ENCODE assay signal across 4 worm cellular contexts in the genomic region with DNA sequence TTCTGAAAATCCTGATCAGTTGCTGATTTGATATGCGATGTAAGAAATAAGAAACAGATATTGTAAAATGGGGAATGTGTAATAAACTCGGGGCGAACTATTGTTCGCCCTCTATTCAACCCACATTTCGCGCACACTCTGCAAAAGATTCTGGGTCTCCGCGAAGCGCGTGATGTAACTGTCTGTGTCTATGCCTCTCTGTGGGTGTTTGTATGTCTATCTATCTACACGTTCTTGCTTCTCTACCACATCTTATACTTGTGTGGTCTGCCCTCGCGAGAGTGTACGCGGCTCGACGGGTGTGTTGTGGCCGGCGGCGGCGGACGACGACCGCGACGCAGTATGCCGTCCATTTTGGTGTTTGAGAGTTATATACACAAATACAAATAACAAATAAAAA.
TF ChIP-seq lines count a peak whose summit lies in the region.

No protein-coding gene starts in this region.

TF ChIP-seq in whole organism, L2 larva, 48 proteins besides CTCF, POLR2A, EP300 and RAD21 (continued from another document):
- TF ChIP-seq dmd-4 (tag; optimal IDR thresholded peaks at IDR 0.05; lab: Kevin White, UChicago) = no peak
- TF ChIP-seq ZK546.5 (tag; optimal IDR thresholded peaks at IDR 0.05; lab: Kevin White, UChicago) = no peak
- peak; percentile 32 for TF ChIP-seq snpc-4 (tag; optimal IDR thresholded peaks at IDR 0.05; lab: Kevin White, UChicago)
- TF ChIP-seq skn-1 (tag; optimal IDR thresholded peaks at IDR 0.05; lab: Kevin White, UChicago) = no peak
- TF ChIP-seq crh-2 (tag; optimal IDR thresholded peaks at IDR 0.05; lab: Kevin White, UChicago) = peak; percentile 77
- no peak for TF ChIP-seq nhr-11 (tag; optimal IDR thresholded peaks at IDR 0.05; lab: Kevin White, UChicago)
- no peak for TF ChIP-seq aly-2 (tag; optimal IDR thresholded peaks at IDR 0.05; lab: Kevin White, UChicago)
- TF ChIP-seq gmeb-1 (tag; optimal IDR thresholded peaks at IDR 0.05; lab: Kevin White, UChicago) = peak; percentile 16
- peak; percentile 18 for TF ChIP-seq lin-11 (tag; optimal IDR thresholded peaks at IDR 0.05; lab: Kevin White, UChicago)
- TF ChIP-seq ama-1 (optimal IDR thresholded peaks at IDR 0.05; lab: Kevin White, UChicago) = no peak
- peak; percentile 71 for TF ChIP-seq C34F6.9 (tag; optimal IDR thresholded peaks at IDR 0.05; lab: Kevin White, UChicago)
- TF ChIP-seq peb-1 (tag; optimal IDR thresholded peaks at IDR 0.05; lab: Kevin White, UChicago) = peak; percentile 52
- no peak for TF ChIP-seq ceh-16 (tag; optimal IDR thresholded peaks at IDR 0.05; lab: Kevin White, UChicago)
TF ChIP-seq in whole organism, L2 larva: peak in this region for 21.

TF ChIP-seq in whole organism, L4 larva, 104 proteins besides CTCF, POLR2A, EP300 and RAD21 (continued from another document and continues in another):
- no peak for TF ChIP-seq daf-12 (tag; optimal IDR thresholded peaks at IDR 0.05; lab: Kevin White, UChicago)
- peak; percentile 81 for TF ChIP-seq mep-1 (tag; optimal IDR thresholded peaks at IDR 0.05; lab: Kevin White, UChicago)
- TF ChIP-seq snpc-1.2 (GFP tag; IDR thresholded peaks at IDR 0.05; lab: Robert Waterston, UW) = no peak
- TF ChIP-seq lin-1 (GFP tag; IDR thresholded peaks at IDR 0.05; lab: Robert Waterston, UW) = peak; percentile 62; the same call in 1 of the 2 replicates
- TF ChIP-seq vab-7 (GFP tag; IDR thresholded peaks at IDR 0.05; lab: Robert Waterston, UW) = no peak
- TF ChIP-seq mes-2 (tag; optimal IDR thresholded peaks at IDR 0.05; lab: Kevin White, UChicago; ENCODE audit: poor library complexity, severe bottlenecking) = peak; percentile 81
- no peak for TF ChIP-seq nhr-41 (GFP tag; IDR thresholded peaks at IDR 0.05; lab: Robert Waterston, UW)
- TF ChIP-seq F10B5.3 (tag; optimal IDR thresholded peaks at IDR 0.05; lab: Kevin White, UChicago) = no peak
- no peak for TF ChIP-seq unc-39 (tag; optimal IDR thresholded peaks at IDR 0.05; lab: Kevin White, UChicago)
- no peak for TF ChIP-seq saeg-2 (GFP tag; IDR thresholded peaks at IDR 0.05; lab: Robert Waterston, UW)
- TF ChIP-seq ceh-32 (tag; optimal IDR thresholded peaks at IDR 0.05; lab: Kevin White, UChicago; ENCODE audit: poor library complexity) = no peak
- no peak for TF ChIP-seq Y105C5A.15 (GFP tag; IDR thresholded peaks at IDR 0.05; lab: Robert Waterston, UW)
- TF ChIP-seq zip-2 (tag; optimal IDR thresholded peaks at IDR 0.05; lab: Kevin White, UChicago) = no peak
- peak; percentile 77 for TF ChIP-seq rbr-2 (tag; optimal IDR thresholded peaks at IDR 0.05; lab: Kevin White, UChicago)
- TF ChIP-seq set-16 (GFP tag; IDR thresholded peaks at IDR 0.05; lab: Robert Waterston, UW) = no peak
- peak; percentile 47 for TF ChIP-seq nhr-10 (tag; optimal IDR thresholded peaks at IDR 0.05; lab: Kevin White, UChicago)
- peak; percentile 85 for TF ChIP-seq hmg-1.1 (GFP tag; IDR thresholded peaks at IDR 0.05; lab: Robert Waterston, UW)
- TF ChIP-seq ceh-62 (tag; optimal IDR thresholded peaks at IDR 0.05; lab: Kevin White, UChicago) = no peak
- no peak for TF ChIP-seq T20F7.1 (GFP tag; optimal IDR thresholded peaks at IDR 0.05; lab: Kevin White, UChicago)
- TF ChIP-seq dpl-1 (GFP tag; optimal IDR thresholded peaks at IDR 0.05; lab: Kevin White, UChicago) = no peak
- no peak for TF ChIP-seq skn-1 (tag; optimal IDR thresholded peaks at IDR 0.05; lab: Kevin White, UChicago)
- peak; percentile 53 for TF ChIP-seq F37D6.2 (tag; optimal IDR thresholded peaks at IDR 0.05; lab: Kevin White, UChicago)
- TF ChIP-seq lsy-2 (tag; optimal IDR thresholded peaks at IDR 0.05; lab: Kevin White, UChicago) = peak in 1 of 2 experiments; percentile 73
- TF ChIP-seq nhr-25 (tag; optimal IDR thresholded peaks at IDR 0.05; lab: Kevin White, UChicago; ENCODE audit: borderline replicate concordance, insufficient read depth) = peak; percentile 4
- TF ChIP-seq snpc-4 (tag; optimal IDR thresholded peaks at IDR 0.05; lab: Kevin White, UChicago) = no peak
- TF ChIP-seq jun-1 (tag; optimal IDR thresholded peaks at IDR 0.05; lab: Kevin White, UChicago) = peak; percentile 26
- TF ChIP-seq nhr-77 (tag; optimal IDR thresholded peaks at IDR 0.05; lab: Kevin White, UChicago) = peak; percentile 61
- no peak for TF ChIP-seq tra-1 (GFP tag; IDR thresholded peaks at IDR 0.05; lab: Robert Waterston, UW)
- no peak for TF ChIP-seq Y48G9A.11 (GFP tag; IDR thresholded peaks at IDR 0.05; lab: Robert Waterston, UW)
- TF ChIP-seq nhr-6 (tag; optimal IDR thresholded peaks at IDR 0.05; lab: Kevin White, UChicago) = no peak
- peak; percentile 30 for TF ChIP-seq duxl-1 (tag; optimal IDR thresholded peaks at IDR 0.05; lab: Kevin White, UChicago; ENCODE audit: poor library complexity)
- no peak for TF ChIP-seq lin-15B (tag; optimal IDR thresholded peaks at IDR 0.05; lab: Kevin White, UChicago)
- no peak for TF ChIP-seq F44E2.7 (GFP tag; IDR thresholded peaks at IDR 0.05; lab: Robert Waterston, UW)
- TF ChIP-seq lin-39 (tag; optimal IDR thresholded peaks at IDR 0.05; lab: Kevin White, UChicago) = no peak
- TF ChIP-seq sdz-12 (GFP tag; optimal IDR thresholded peaks at IDR 0.05; lab: Kevin White, UChicago) = no peak
- no peak for TF ChIP-seq daf-8 (GFP tag; IDR thresholded peaks at IDR 0.05; lab: Robert Waterston, UW)
- no peak for TF ChIP-seq zfp-2 (tag; optimal IDR thresholded peaks at IDR 0.05; lab: Kevin White, UChicago)
- peak; percentile 68 for TF ChIP-seq dve-1 (tag; optimal IDR thresholded peaks at IDR 0.05; lab: Kevin White, UChicago; ENCODE audit: insufficient read depth)
- no peak for TF ChIP-seq attf-4 (tag; optimal IDR thresholded peaks at IDR 0.05; lab: Kevin White, UChicago)

TF ChIP-seq in whole organism, late embryonic, 69 proteins besides CTCF, POLR2A, EP300 and RAD21 (continued from another document):
- TF ChIP-seq ceh-19 (GFP tag; optimal IDR thresholded peaks at IDR 0.05; lab: Kevin White, UChicago) = no peak
- TF ChIP-seq T23F11.4 (GFP tag; optimal IDR thresholded peaks at IDR 0.05; lab: Kevin White, UChicago) = no peak
- TF ChIP-seq sox-2 (GFP tag; IDR thresholded peaks at IDR 0.05; lab: Robert Waterston, UW) = peak; percentile 26; the same call in 1 of the 2 replicates
- no peak for TF ChIP-seq ahr-1 (tag; optimal IDR thresholded peaks at IDR 0.05; lab: Kevin White, UChicago)
- peak; percentile 69 for TF ChIP-seq ceh-30 (tag; optimal IDR thresholded peaks at IDR 0.05; lab: Kevin White, UChicago)
- no peak for TF ChIP-seq hlh-15 (tag; optimal IDR thresholded peaks at IDR 0.05; lab: Kevin White, UChicago)
- TF ChIP-seq C08G9.2 (tag; optimal IDR thresholded peaks at IDR 0.05; lab: Kevin White, UChicago) = peak; percentile 12
- peak; percentile 81 for TF ChIP-seq rnt-1 (tag; optimal IDR thresholded peaks at IDR 0.05; lab: Kevin White, UChicago)
- peak; percentile 68 for TF ChIP-seq ceh-34 (tag; optimal IDR thresholded peaks at IDR 0.05; lab: Kevin White, UChicago)
- TF ChIP-seq lim-6 (tag; optimal IDR thresholded peaks at IDR 0.05; lab: Kevin White, UChicago) = no peak
- peak; percentile 69 for TF ChIP-seq ceh-31 (tag; optimal IDR thresholded peaks at IDR 0.05; lab: Kevin White, UChicago)
- TF ChIP-seq mec-3 (tag; optimal IDR thresholded peaks at IDR 0.05; lab: Kevin White, UChicago; ENCODE audit: borderline replicate concordance) = no peak
- TF ChIP-seq pha-2 (tag; optimal IDR thresholded peaks at IDR 0.05; lab: Kevin White, UChicago) = peak; percentile 32
- TF ChIP-seq che-1 (tag; optimal IDR thresholded peaks at IDR 0.05; lab: Kevin White, UChicago) = peak; percentile 27
TF ChIP-seq in whole organism, late embryonic: peak in this region for 25.

TF ChIP-seq in whole organism, mixed stage, embryonic, 35 proteins besides CTCF, POLR2A, EP300 and RAD21 (continued from another document):
- TF ChIP-seq ztf-11 (tag; optimal IDR thresholded peaks at IDR 0.05; lab: Kevin White, UChicago) (no peak), bed-3 (GFP tag; optimal IDR thresholded peaks at IDR 0.05; lab: Kevin White, UChicago) (peak; percentile 46), zip-8 (tag; optimal IDR thresholded peaks at IDR 0.05; lab: Kevin White, UChicago) (no peak), tbx-8 (GFP tag; optimal IDR thresholded peaks at IDR 0.05; lab: Kevin White, UChicago) (no peak), ceh-39 (tag; optimal IDR thresholded peaks at IDR 0.05; lab: Kevin White, UChicago) (no peak), ces-1 (GFP tag; optimal IDR thresholded peaks at IDR 0.05; lab: Kevin White, UChicago) (peak; percentile 15), mep-1 (tag; optimal IDR thresholded peaks at IDR 0.05; lab: Kevin White, UChicago) (peak; percentile 57)
TF ChIP-seq in whole organism, mixed stage, embryonic: peak in this region for 14.
